Fruit fly (Drosophila melanogaster) whole organism, embryonic: Measurements from ENCODE around the gene Inx7.

Experiments used
- CG17829 ChIP-seq: fragments of 200-800 bp; optimal IDR thresholded peaks from 2 replicates; lab custom pipeline; 2019; ENCODE audit warnings: missing biosample characterization, mild to moderate bottlenecking, missing genetic modification characterization, moderate library complexity
- CG7745 ChIP-seq: fragments of 200-800 bp; sonication (Bioruptor generic); optimal IDR thresholded peaks from 2 replicates; lab custom pipeline; 2018; ENCODE audit warnings: missing biosample characterization, mild to moderate bottlenecking, missing genetic modification characterization, moderate library complexity
- Dbx ChIP-seq: fragments of 200-800 bp; sonication (Bioruptor generic); IDR thresholded peaks from 3 replicates; pipeline ENCODE4 v1.3.6; 2022; ENCODE audit warnings: missing biosample characterization, missing genetic modification characterization
- Dip2 ChIP-seq: fragments of 200-800 bp; sonication (Bioruptor generic); IDR thresholded peaks from 2 replicates; pipeline ENCODE4 v1.3.6; 2022; ENCODE audit warnings: missing biosample characterization, missing genetic modification characterization
- Myb ChIP-seq: fragments of 200-800 bp; sonication (Bioruptor generic); optimal IDR thresholded peaks from 2 replicates; lab custom pipeline; 2016; ENCODE audit warnings: missing biosample characterization, missing genetic modification characterization
- bcd ChIP-seq: fragments of 200-800 bp; sonication (Bioruptor generic); optimal IDR thresholded peaks from 2 replicates; lab custom pipeline; 2017; ENCODE audit warnings: missing biosample characterization, mild to moderate bottlenecking, missing genetic modification characterization
- pros ChIP-seq: fragments of 200-800 bp; sonication (Bioruptor generic); optimal IDR thresholded peaks from 3 replicates; lab custom pipeline; 2019; ENCODE audit warnings: missing biosample characterization, mild to moderate bottlenecking, missing genetic modification characterization, moderate library complexity
- sens ChIP-seq: fragments of 200-800 bp; sonication (Bioruptor generic); peaks from one replicate; lab custom pipeline; 2016; ENCODE audit warnings: missing biosample characterization, missing genetic modification characterization

DNA sequence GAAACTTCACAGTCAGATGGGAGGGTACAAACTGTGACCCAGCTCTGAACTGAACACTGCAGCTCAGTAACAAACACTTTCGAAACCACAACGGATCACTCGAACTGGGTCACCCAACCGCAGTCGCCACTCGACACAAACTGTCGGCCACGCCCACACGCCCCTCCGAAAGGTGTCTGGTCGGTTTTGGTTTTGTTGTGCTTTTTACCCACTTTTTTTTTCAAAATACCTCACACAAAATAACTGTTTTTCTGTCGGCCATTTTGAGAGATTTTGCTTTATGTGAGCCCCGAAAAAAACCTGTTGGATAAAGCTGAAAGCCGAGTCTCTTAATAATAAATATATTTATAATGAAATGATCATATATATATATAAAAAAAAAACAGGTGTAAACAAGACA is 2.1 kb downstream of the Inx7 start, which contains the start of gene ogre:
- no peak for TF ChIP-seq CG17829
- TF ChIP-seq pros (GFP tag; lab: Kevin White, UChicago), result no peak
- no peak for TF ChIP-seq CG7745
- no peak for TF ChIP-seq bcd (GFP tag; lab: Kevin White, UChicago)
- no peak for TF ChIP-seq Dbx (GFP tag; lab: Robert Waterston, UW)
- TF ChIP-seq sens (GFP tag; lab: Kevin White, UChicago), result no peak
- no peak for TF ChIP-seq Myb
- no peak for TF ChIP-seq Dip2 (GFP tag; lab: Robert Waterston, UW)
